Worm (Caenorhabditis elegans): ENCODE data around the gene unc-10.

DNA sequence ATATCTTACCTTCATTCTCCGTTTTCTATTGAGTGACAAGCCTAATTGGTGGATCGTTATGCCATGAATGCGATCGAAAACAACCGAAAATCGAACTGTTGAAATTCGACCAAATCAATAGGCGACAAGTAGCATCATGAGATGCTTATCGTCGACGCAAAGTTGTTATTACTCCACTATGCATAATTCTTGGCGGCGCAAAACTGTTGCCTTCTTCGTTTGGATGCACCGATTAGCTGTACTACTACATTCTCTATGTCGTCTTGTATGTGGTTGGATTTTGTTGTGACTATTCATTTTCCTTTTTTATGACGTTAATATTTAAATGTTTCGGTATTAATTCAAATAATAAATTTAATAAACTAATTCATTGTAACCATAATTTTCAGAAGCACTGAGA, 8.2 kb downstream of the unc-10 start, which contains the start of gene F46H5.11:
- TF ChIP-seq nhr-25 (tag; optimal IDR thresholded peaks at IDR 0.05) (no peak), ama-1 (optimal IDR thresholded peaks at IDR 0.05) (no peak), R02D3.7 (tag; optimal IDR thresholded peaks at IDR 0.05) (no peak), egl-5 (tag; optimal IDR thresholded peaks at IDR 0.05) (no peak)

Measured in whole organism, L3 larva.